Worm (Caenorhabditis elegans) whole organism, L3 larva: ENCODE measurements around the gene fbxa-127.

Experiments
- R02D3.7 ChIP-seq: fragments of 150-350 bp; optimal IDR thresholded peaks from 2 replicates; lab custom pipeline; 2014; ENCODE audit warnings: missing biosample characterization, missing genetic modification characterization
- ZK546.5 ChIP-seq: sonication (generic microtip); optimal IDR thresholded peaks from 2 replicates; lab custom pipeline; 2017; ENCODE audit warnings: missing biosample characterization, missing genetic modification characterization
- aly-2 ChIP-seq: fragments of 150-350 bp; optimal IDR thresholded peaks from 2 replicates; lab custom pipeline; 2014; ENCODE audit warnings: missing biosample characterization, missing genetic modification characterization
- ama-1 ChIP-seq: fragments of 150-350 bp; optimal IDR thresholded peaks from 2 replicates; lab custom pipeline; 2018
- ceh-28 ChIP-seq: fragments of 150-350 bp; optimal IDR thresholded peaks from 2 replicates; lab custom pipeline; 2014; ENCODE audit warnings: missing biosample characterization, missing genetic modification reagents, missing genetic modification characterization
- ceh-9 ChIP-seq: sonication (generic microtip); optimal IDR thresholded peaks from 2 replicates; lab custom pipeline; 2018; ENCODE audit warnings: missing biosample characterization, missing genetic modification characterization
- daf-12 ChIP-seq: fragments of 150-350 bp; optimal IDR thresholded peaks from 2 replicates; lab custom pipeline; 2014; ENCODE audit warnings: missing biosample characterization, missing genetic modification reagents, missing genetic modification characterization
- egl-27 ChIP-seq: sonication (generic microtip); optimal IDR thresholded peaks from 4 replicates; lab custom pipeline; 2017; ENCODE audit warnings: missing biosample characterization, missing genetic modification reagents, missing genetic modification characterization
- egl-5 ChIP-seq: fragments of 150-350 bp; optimal IDR thresholded peaks from 2 replicates; lab custom pipeline; 2017; ENCODE audit warnings: missing biosample characterization, missing genetic modification reagents, missing genetic modification characterization, inconsistent platforms
- elt-2 ChIP-seq: sonication (generic microtip); optimal IDR thresholded peaks from 2 replicates; lab custom pipeline; 2016; ENCODE audit warnings: missing genetic modification reagents, mild to moderate bottlenecking, missing genetic modification characterization, missing compliant biosample characterization
- eor-1 ChIP-seq, 2 experiments: fragments of 150-350 bp; optimal IDR thresholded peaks; 2 replicates each; lab custom pipeline; 2014 to 2018; ENCODE audit warnings: missing biosample characterization in 2 of 2, missing genetic modification characterization in 2 of 2
- jun-1 ChIP-seq: fragments of 150-350 bp; optimal IDR thresholded peaks from 2 replicates; lab custom pipeline; 2014; ENCODE audit warnings: missing biosample characterization, missing genetic modification reagents, missing genetic modification characterization
- lin-39 ChIP-seq: fragments of 150-350 bp; optimal IDR thresholded peaks from 2 replicates; lab custom pipeline; 2018; ENCODE audit warnings: missing biosample characterization, missing genetic modification reagents, missing genetic modification characterization
- mdl-1 ChIP-seq: fragments of 150-350 bp; optimal IDR thresholded peaks from 2 replicates; lab custom pipeline; 2014; ENCODE audit warnings: missing biosample characterization, missing genetic modification characterization
- mml-1 ChIP-seq: fragments of 150-350 bp; sonication (generic microtip); optimal IDR thresholded peaks from 3 replicates; lab custom pipeline; 2014; ENCODE audit warnings: missing biosample characterization, missing genetic modification characterization
- nfya-1 ChIP-seq: sonication (generic microtip); optimal IDR thresholded peaks from 2 replicates; lab custom pipeline; 2017; ENCODE audit warnings: missing genetic modification characterization, mild to moderate bottlenecking, missing compliant biosample characterization, antibody characterized with exemption, moderate library complexity; ENCODE audit not compliant: insufficient read depth
- nhr-11 ChIP-seq: fragments of 150-350 bp; optimal IDR thresholded peaks from 2 replicates; lab custom pipeline; 2014; ENCODE audit warnings: missing biosample characterization, missing genetic modification characterization
- nhr-12 ChIP-seq: fragments of 150-350 bp; optimal IDR thresholded peaks from 2 replicates; lab custom pipeline; 2014; ENCODE audit warnings: missing biosample characterization, missing genetic modification characterization
- nhr-23 ChIP-seq: fragments of 150-350 bp; optimal IDR thresholded peaks from 2 replicates; lab custom pipeline; 2014; ENCODE audit warnings: missing biosample characterization, missing genetic modification reagents, missing genetic modification characterization
- nhr-237 ChIP-seq: fragments of 150-350 bp; optimal IDR thresholded peaks from 2 replicates; lab custom pipeline; 2014; ENCODE audit warnings: missing biosample characterization, missing genetic modification characterization
- nhr-25 ChIP-seq: sonication (generic microtip); optimal IDR thresholded peaks from 2 replicates; lab custom pipeline; 2017; ENCODE audit warnings: missing biosample characterization, missing genetic modification characterization
- nhr-67 ChIP-seq: fragments of 150-350 bp; optimal IDR thresholded peaks from 2 replicates; lab custom pipeline; 2014; ENCODE audit warnings: missing biosample characterization, missing genetic modification characterization
- nhr-76 ChIP-seq: fragments of 150-350 bp; sonication (generic microtip); optimal IDR thresholded peaks from 5 replicates; lab custom pipeline; 2014; ENCODE audit warnings: missing biosample characterization, missing genetic modification characterization
- nhr-77 ChIP-seq: fragments of 150-350 bp; optimal IDR thresholded peaks from 2 replicates; lab custom pipeline; 2014; ENCODE audit warnings: missing biosample characterization, missing genetic modification characterization
- pha-4 ChIP-seq: fragments of 150-350 bp; optimal IDR thresholded peaks from 2 replicates; lab custom pipeline; 2014; ENCODE audit warnings: missing biosample characterization, missing genetic modification reagents, missing genetic modification characterization
- pqm-1 ChIP-seq: fragments of 150-350 bp; optimal IDR thresholded peaks from 2 replicates; lab custom pipeline; 2017; ENCODE audit warnings: missing biosample characterization, missing genetic modification characterization, inconsistent platforms
- sea-2 ChIP-seq: fragments of 150-350 bp; sonication (generic microtip); optimal IDR thresholded peaks from 4 replicates; lab custom pipeline; 2014; ENCODE audit warnings: missing biosample characterization, missing genetic modification reagents, missing genetic modification characterization
- snpc-4 ChIP-seq: fragments of 150-350 bp; optimal IDR thresholded peaks from 2 replicates; lab custom pipeline; 2014; ENCODE audit warnings: missing biosample characterization, missing genetic modification characterization
- tbx-2 ChIP-seq: sonication (generic microtip); optimal IDR thresholded peaks from 2 replicates; lab custom pipeline; 2016; ENCODE audit warnings: mild to moderate bottlenecking, missing genetic modification characterization, missing compliant biosample characterization
- ztf-11 ChIP-seq: fragments of 150-350 bp; optimal IDR thresholded peaks from 2 replicates; lab custom pipeline; 2014; ENCODE audit warnings: missing biosample characterization, missing genetic modification characterization
- ztf-4 ChIP-seq: fragments of 150-350 bp; optimal IDR thresholded peaks from 2 replicates; lab custom pipeline; 2014; ENCODE audit warnings: missing biosample characterization, missing genetic modification characterization

The fbxa-127 gene

DNA sequence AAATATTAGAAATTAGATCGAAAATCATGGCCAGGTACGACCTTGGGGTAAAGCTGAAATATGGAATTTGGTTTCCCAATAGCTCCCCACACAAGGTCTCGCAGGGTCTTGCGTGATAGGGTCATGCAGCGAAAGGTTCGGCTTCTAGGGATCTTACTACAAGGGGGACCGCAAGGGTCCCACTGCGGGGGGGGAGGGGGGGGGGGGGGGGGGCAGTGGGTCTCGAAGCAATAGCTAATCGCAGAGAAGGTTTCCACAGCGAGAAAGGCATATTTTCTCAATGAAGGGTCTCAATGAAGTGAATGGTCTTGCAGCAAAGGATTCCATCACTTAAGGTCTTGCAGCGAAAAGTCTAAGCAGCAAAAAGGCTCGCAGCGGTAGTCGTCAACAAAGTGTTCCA, 35.5 kb upstream of the fbxa-127 start:
- TF ChIP-seq daf-12 (tag; lab: Kevin White, UChicago) (no peak), pqm-1 (tag; lab: Kevin White, UChicago) (no peak), nhr-25 (tag; lab: Kevin White, UChicago) (no peak), ZK546.5 (tag; lab: Kevin White, UChicago) (no peak), aly-2 (no peak), snpc-4 (tag; lab: Kevin White, UChicago) (no peak), ztf-4 (tag; lab: Kevin White, UChicago) (no peak), lin-39 (tag; lab: Kevin White, UChicago) (no peak), nhr-77 (no peak), nhr-237 (tag; lab: Kevin White, UChicago) (no peak)

DNA sequence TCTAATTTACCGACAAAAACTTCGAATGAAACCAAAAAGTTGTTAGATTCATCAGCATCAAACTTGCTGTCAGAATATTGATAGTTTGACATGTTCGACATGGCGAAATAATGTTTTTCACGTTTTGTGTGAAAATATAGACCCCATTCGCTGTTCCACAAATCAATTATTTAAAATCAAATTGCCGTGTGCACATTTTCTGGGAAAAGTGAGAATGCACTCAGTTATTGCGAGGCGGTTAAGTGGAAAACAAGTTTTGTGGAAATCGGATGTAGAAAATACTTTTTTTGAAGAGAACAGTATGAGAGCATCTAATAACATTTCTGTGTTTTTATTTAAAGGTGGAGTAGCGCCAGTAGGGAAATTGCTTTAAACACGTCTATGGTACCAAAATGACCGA, 34.8 kb upstream of the fbxa-127 start, which contains the start of gene srw-42:
Gene srw-42, minus strand, starts transcription at position 101 of the 400 bp plus-strand sequence.
- TF ChIP-seq nhr-67 (tag; lab: Kevin White, UChicago): no peak
- TF ChIP-seq nhr-237 (tag; lab: Kevin White, UChicago): no peak
- no peak for TF ChIP-seq mml-1 (tag; lab: Kevin White, UChicago)
- no peak for TF ChIP-seq ztf-4 (tag; lab: Kevin White, UChicago)
- no peak for TF ChIP-seq egl-27 (tag; lab: Kevin White, UChicago)
- TF ChIP-seq, all 47 proteins: peak for 0

DNA sequence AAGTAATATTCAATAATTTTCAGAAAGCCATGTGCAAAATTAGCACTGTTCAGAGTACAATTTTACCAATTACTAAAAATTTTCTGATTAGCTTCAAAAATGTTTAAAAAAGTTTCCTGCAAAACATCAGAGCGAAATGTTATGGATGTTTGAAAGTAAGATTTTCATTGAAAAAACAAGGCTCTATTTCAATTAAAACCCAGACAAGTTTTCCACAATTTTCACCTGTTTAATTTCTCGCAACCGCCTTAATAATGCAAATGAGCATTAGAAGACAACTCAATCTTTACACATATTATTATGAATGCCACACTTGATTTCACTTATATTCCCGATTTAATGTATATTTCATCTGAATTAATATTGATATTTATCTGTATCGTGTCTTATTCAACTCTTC, 34.0 kb upstream of the fbxa-127 start, which contains the start of gene srz-101:
Gene srz-101, plus strand, starts transcription at position 301 of the 400 bp plus-strand sequence.
- TF ChIP-seq nhr-11 (tag; lab: Kevin White, UChicago) (no peak), mml-1 (tag; lab: Kevin White, UChicago) (no peak), aly-2 (no peak), nhr-12 (no peak), sea-2 (GFP tag; lab: Kevin White, UChicago) (no peak), ceh-9 (no peak), eor-1 (tag; optimal IDR thresholded peaks at IDR 0.05; lab: Kevin White, UChicago) (no peak), pha-4 (tag; lab: Kevin White, UChicago) (no peak)
- TF ChIP-seq, all 47 proteins: peak for 0

DNA sequence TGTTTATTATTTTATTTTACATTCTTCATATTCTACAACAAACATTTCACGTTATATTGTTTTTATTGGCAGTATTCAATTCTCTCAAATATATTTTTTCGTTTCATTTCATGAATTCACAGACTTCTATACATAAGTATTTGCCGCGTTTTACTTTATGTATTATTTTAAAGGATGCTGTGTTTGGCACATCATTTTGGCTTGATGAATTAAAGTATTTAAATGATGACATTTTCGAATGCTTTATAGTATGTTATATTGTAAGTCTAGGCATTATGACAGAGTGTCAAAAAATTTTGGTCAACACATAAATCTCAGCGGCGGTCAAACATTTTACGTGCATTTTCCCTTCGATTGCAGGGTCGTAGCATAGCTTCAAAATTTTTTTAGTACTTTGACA, 33.0 kb upstream of the fbxa-127 start:
- TF ChIP-seq ceh-9 (no peak), mdl-1 (no peak), ztf-4 (tag; lab: Kevin White, UChicago) (no peak), nhr-76 (tag; lab: Kevin White, UChicago) (no peak), nhr-23 (tag; lab: Kevin White, UChicago) (no peak), elt-2 (tag; lab: Kevin White, UChicago) (no peak), nhr-12 (no peak), nhr-25 (tag; lab: Kevin White, UChicago) (no peak), ztf-11 (tag; lab: Kevin White, UChicago) (no peak), eor-1 (tag; optimal IDR thresholded peaks at IDR 0.05; lab: Kevin White, UChicago) (no peak), mml-1 (tag; lab: Kevin White, UChicago) (no peak)

DNA sequence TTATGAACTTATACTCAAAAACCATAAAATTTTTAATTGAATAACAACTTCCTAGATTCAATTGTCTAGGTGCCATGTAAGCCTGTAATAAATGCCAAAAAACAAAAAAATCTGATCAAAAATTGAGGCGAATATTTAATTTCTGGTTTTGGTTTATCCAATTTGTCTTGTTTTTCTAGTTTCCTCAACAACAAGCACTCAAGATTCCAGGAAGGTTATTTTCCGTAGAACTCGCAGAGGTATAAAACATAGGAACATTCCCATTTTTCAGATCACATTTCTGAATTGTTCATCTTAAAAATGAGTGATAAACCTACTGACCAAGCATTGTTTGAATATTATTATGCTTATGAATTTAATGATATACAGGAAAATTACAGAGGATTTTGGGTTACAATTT, 31.4 kb upstream of the fbxa-127 start, which contains the start of gene srw-41:
Gene srw-41, plus strand, starts transcription at position 301 of the 400 bp plus-strand sequence.
- TF ChIP-seq aly-2 (no peak), ceh-9 (no peak), ceh-28 (no peak), sea-2 (GFP tag; lab: Kevin White, UChicago) (no peak), elt-2 (tag; lab: Kevin White, UChicago) (no peak), nhr-77 (no peak), tbx-2 (tag; lab: Kevin White, UChicago) (no peak), ama-1 (no peak)

DNA sequence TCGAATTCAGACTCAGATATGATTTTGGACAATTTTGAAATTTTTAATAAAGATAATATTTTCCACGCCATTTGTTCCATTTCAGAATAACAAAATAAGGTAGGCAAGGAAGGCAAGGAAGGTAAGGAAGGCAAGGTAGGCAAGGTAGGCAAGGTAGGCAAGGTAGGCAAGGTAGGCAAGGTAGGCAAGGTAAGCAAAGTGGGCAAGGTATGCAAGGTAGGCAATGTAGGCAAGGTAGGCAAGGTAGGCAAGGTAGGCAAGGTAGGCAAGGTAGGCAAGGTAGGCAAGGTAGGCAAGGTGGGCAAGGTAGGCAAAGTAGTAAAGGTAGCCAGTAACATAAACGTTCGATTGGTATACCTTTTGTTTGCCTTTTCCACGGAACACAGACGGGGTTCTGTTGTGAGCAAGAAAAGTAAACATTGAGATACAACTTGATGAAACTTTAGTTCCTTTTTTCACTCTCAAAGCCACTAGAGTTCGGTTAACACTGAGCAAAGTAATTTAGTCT, 28.7 kb upstream of the fbxa-127 start, which contains the start of gene Y70C5C.1:
Gene Y70C5C.1, plus strand, starts transcription at position 458 of the 508 bp plus-strand sequence.
- no peak for TF ChIP-seq eor-1 (tag; optimal IDR thresholded peaks at IDR 0.05; lab: Kevin White, UChicago)
- TF ChIP-seq R02D3.7: no peak
- TF ChIP-seq ama-1: no peak
- TF ChIP-seq lin-39 (tag; lab: Kevin White, UChicago): no peak
- TF ChIP-seq snpc-4 (tag; lab: Kevin White, UChicago): no peak
- no peak for TF ChIP-seq mml-1 (tag; lab: Kevin White, UChicago)
- TF ChIP-seq nhr-76 (tag; lab: Kevin White, UChicago): no peak
- no peak for TF ChIP-seq jun-1 (tag; lab: Kevin White, UChicago)
- no peak for TF ChIP-seq pqm-1 (tag; lab: Kevin White, UChicago)
- no peak for TF ChIP-seq egl-5 (tag; lab: Kevin White, UChicago)
- no peak for TF ChIP-seq tbx-2 (tag; lab: Kevin White, UChicago)
- no peak for TF ChIP-seq nhr-25 (tag; lab: Kevin White, UChicago)
- TF ChIP-seq egl-27 (tag; lab: Kevin White, UChicago): no peak
- TF ChIP-seq ceh-9: no peak
- TF ChIP-seq nfya-1: no peak
